Worm (Caenorhabditis elegans): Measurements from ENCODE around the gene T24F1.4.

DNA sequence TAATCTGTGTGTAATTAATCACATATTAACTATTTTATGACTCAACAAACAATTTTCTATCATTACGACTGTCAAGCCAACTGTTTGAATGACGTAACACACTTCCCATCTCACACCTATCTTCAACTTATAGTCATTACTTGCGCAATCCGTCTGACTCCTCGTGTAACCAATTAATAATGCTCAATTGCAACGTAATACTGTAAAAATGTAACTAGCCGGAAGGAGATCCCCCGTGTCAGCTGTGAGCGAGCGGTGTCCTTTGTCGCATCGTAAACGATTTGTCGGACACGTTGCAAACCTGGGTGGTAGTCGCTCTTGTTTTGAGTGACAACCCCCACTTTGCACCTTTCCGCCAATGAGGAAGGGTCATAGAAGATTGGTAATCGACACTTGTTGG is 25.9 kb downstream of the T24F1.4 start:
- TF ChIP-seq C38D4.7 (GFP tag; optimal IDR thresholded peaks at IDR 0.05), result no peak
- no peak for TF ChIP-seq pha-4 (tag; optimal IDR thresholded peaks at IDR 0.05)
- peak; percentile 59 for TF ChIP-seq tbx-2 (tag; optimal IDR thresholded peaks at IDR 0.05)
- no peak for TF ChIP-seq nhr-11 (tag; optimal IDR thresholded peaks at IDR 0.05)
- TF ChIP-seq fkh-10 (GFP tag; optimal IDR thresholded peaks at IDR 0.05), result no peak
- no peak for TF ChIP-seq ztf-16 (tag; optimal IDR thresholded peaks at IDR 0.05)
- no peak for TF ChIP-seq nfya-1 (tag; optimal IDR thresholded peaks at IDR 0.05)
- no peak for TF ChIP-seq ceh-18 (tag; optimal IDR thresholded peaks at IDR 0.05)
